Fruit fly (Drosophila melanogaster): Measurements from ENCODE around the gene CG44475.
A peak's percentile ranks its signal among the peaks of the same experiment; 100 is the strongest.

DNA sequence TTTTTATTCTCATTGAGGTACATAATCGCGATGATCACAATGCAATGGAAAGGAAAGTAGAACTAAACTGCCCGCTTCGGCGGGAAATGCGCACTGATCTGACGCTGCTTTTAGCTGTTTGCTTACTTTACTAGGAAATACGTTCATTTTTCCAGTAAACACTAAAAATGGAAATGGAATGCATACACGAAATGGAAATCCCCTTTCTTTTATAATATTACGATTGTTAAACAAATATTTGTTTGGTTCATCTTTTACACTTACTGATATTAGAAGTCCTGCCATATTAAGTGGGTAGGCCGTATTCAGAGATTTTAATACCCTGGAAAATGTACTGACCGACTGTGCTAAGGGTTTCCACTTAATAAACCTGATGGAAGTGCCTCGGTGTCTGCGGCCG lies 17.4 kb upstream of the CG44475 start, which contains the start of gene CG31823:
- TF ChIP-seq CG9215 (GFP tag; IDR thresholded peaks at IDR 0.05), result no peak
- TF ChIP-seq CG14014 (GFP tag; IDR thresholded peaks at IDR 0.05), result no peak
- no peak for TF ChIP-seq Nf-YA (GFP tag; IDR thresholded peaks at IDR 0.05)
- TF ChIP-seq pzg (GFP tag; optimal IDR thresholded peaks at IDR 0.05), result no peak
- TF ChIP-seq CG17359 (tag; optimal IDR thresholded peaks at IDR 0.05), result no peak
- no peak for TF ChIP-seq CG12769 (tag; optimal IDR thresholded peaks at IDR 0.05)
- TF ChIP-seq crol (GFP tag; IDR thresholded peaks at IDR 0.05), result no peak
- peak; percentile 79 for TF ChIP-seq Ets65A (GFP tag)
- no peak for TF ChIP-seq Trl (optimal IDR thresholded peaks at IDR 0.05)
- no peak for TF ChIP-seq Trl (GFP tag; optimal IDR thresholded peaks at IDR 0.05)

All from whole organism, embryonic.